Worm (Caenorhabditis elegans) whole organism, L3 larva: ENCODE results near the gene K08D12.8.

Source experiments
- R02D3.7 ChIP-seq: fragments of 150-350 bp; optimal IDR thresholded peaks from 2 replicates; lab custom pipeline; 2014; ENCODE audit warnings: missing biosample characterization, missing genetic modification characterization
- ZK546.5 ChIP-seq: sonication (generic microtip); optimal IDR thresholded peaks from 2 replicates; lab custom pipeline; 2017; ENCODE audit warnings: missing biosample characterization, missing genetic modification characterization
- aly-2 ChIP-seq: fragments of 150-350 bp; optimal IDR thresholded peaks from 2 replicates; lab custom pipeline; 2014; ENCODE audit warnings: missing biosample characterization, missing genetic modification characterization
- ama-1 ChIP-seq: fragments of 150-350 bp; optimal IDR thresholded peaks from 2 replicates; lab custom pipeline; 2018
- ceh-16 ChIP-seq: sonication (generic microtip); optimal IDR thresholded peaks from 2 replicates; lab custom pipeline; 2017; ENCODE audit warnings: missing biosample characterization, missing genetic modification characterization
- ceh-28 ChIP-seq: fragments of 150-350 bp; optimal IDR thresholded peaks from 2 replicates; lab custom pipeline; 2014; ENCODE audit warnings: missing biosample characterization, missing genetic modification reagents, missing genetic modification characterization
- ceh-82 ChIP-seq: fragments of 150-350 bp; optimal IDR thresholded peaks from 2 replicates; lab custom pipeline; 2014; ENCODE audit warnings: missing biosample characterization, missing genetic modification characterization
- ceh-9 ChIP-seq: sonication (generic microtip); optimal IDR thresholded peaks from 2 replicates; lab custom pipeline; 2018; ENCODE audit warnings: missing biosample characterization, missing genetic modification characterization
- daf-12 ChIP-seq: fragments of 150-350 bp; optimal IDR thresholded peaks from 2 replicates; lab custom pipeline; 2014; ENCODE audit warnings: missing biosample characterization, missing genetic modification reagents, missing genetic modification characterization
- egl-27 ChIP-seq: sonication (generic microtip); optimal IDR thresholded peaks from 4 replicates; lab custom pipeline; 2017; ENCODE audit warnings: missing biosample characterization, missing genetic modification reagents, missing genetic modification characterization
- egl-5 ChIP-seq: fragments of 150-350 bp; optimal IDR thresholded peaks from 2 replicates; lab custom pipeline; 2017; ENCODE audit warnings: missing biosample characterization, missing genetic modification reagents, missing genetic modification characterization, inconsistent platforms
- elt-1 ChIP-seq: fragments of 150-350 bp; optimal IDR thresholded peaks from 2 replicates; lab custom pipeline; 2014; ENCODE audit warnings: missing biosample characterization, missing genetic modification characterization
- elt-2 ChIP-seq: sonication (generic microtip); optimal IDR thresholded peaks from 2 replicates; lab custom pipeline; 2016; ENCODE audit warnings: missing genetic modification reagents, mild to moderate bottlenecking, missing genetic modification characterization, missing compliant biosample characterization
- elt-3 ChIP-seq, 3 experiments: fragments of 150-350 bp in 1 of 3; sonication (generic microtip) in 2 of 3; optimal IDR thresholded peaks; 2 replicates in 2 of 3; 4 replicates in 1 of 3; lab custom pipeline; 2014 to 2017; ENCODE audit warnings: missing biosample characterization in 3 of 3, missing genetic modification characterization in 3 of 3
- eor-1 ChIP-seq, 2 experiments: fragments of 150-350 bp; optimal IDR thresholded peaks; 2 replicates each; lab custom pipeline; 2014 to 2018; ENCODE audit warnings: missing biosample characterization in 2 of 2, missing genetic modification characterization in 2 of 2
- fkh-10 ChIP-seq: sonication (generic microtip); optimal IDR thresholded peaks from 2 replicates; lab custom pipeline; 2017; ENCODE audit warnings: missing biosample characterization, missing genetic modification reagents, missing genetic modification characterization
- fkh-2 ChIP-seq: fragments of 150-350 bp; optimal IDR thresholded peaks from 2 replicates; lab custom pipeline; 2014; ENCODE audit warnings: missing biosample characterization, missing genetic modification reagents, missing genetic modification characterization
- fos-1 ChIP-seq: fragments of 150-350 bp; optimal IDR thresholded peaks from 2 replicates; lab custom pipeline; 2014; ENCODE audit warnings: missing biosample characterization, missing genetic modification characterization
- hmg-11 ChIP-seq: sonication (generic microtip); optimal IDR thresholded peaks from 2 replicates; lab custom pipeline; 2016; ENCODE audit warnings: missing genetic modification characterization, missing compliant biosample characterization
- jun-1 ChIP-seq: fragments of 150-350 bp; optimal IDR thresholded peaks from 2 replicates; lab custom pipeline; 2014; ENCODE audit warnings: missing biosample characterization, missing genetic modification reagents, missing genetic modification characterization
- lin-15B ChIP-seq: fragments of 150-350 bp; optimal IDR thresholded peaks from 2 replicates; lab custom pipeline; 2014; ENCODE audit warnings: missing biosample characterization, missing genetic modification characterization
- lin-39 ChIP-seq: fragments of 150-350 bp; optimal IDR thresholded peaks from 2 replicates; lab custom pipeline; 2018; ENCODE audit warnings: missing biosample characterization, missing genetic modification reagents, missing genetic modification characterization
- lsy-12 ChIP-seq: sonication (generic microtip); optimal IDR thresholded peaks from 2 replicates; lab custom pipeline; 2016; ENCODE audit warnings: mild to moderate bottlenecking, missing genetic modification characterization, missing compliant biosample characterization
- mdl-1 ChIP-seq: fragments of 150-350 bp; optimal IDR thresholded peaks from 2 replicates; lab custom pipeline; 2014; ENCODE audit warnings: missing biosample characterization, missing genetic modification characterization
- mml-1 ChIP-seq: fragments of 150-350 bp; sonication (generic microtip); optimal IDR thresholded peaks from 3 replicates; lab custom pipeline; 2014; ENCODE audit warnings: missing biosample characterization, missing genetic modification characterization
- nfya-1 ChIP-seq: sonication (generic microtip); optimal IDR thresholded peaks from 2 replicates; lab custom pipeline; 2017; ENCODE audit warnings: missing genetic modification characterization, mild to moderate bottlenecking, missing compliant biosample characterization, antibody characterized with exemption, moderate library complexity; ENCODE audit not compliant: insufficient read depth
- nhr-11 ChIP-seq: fragments of 150-350 bp; optimal IDR thresholded peaks from 2 replicates; lab custom pipeline; 2014; ENCODE audit warnings: missing biosample characterization, missing genetic modification characterization
- nhr-12 ChIP-seq: fragments of 150-350 bp; optimal IDR thresholded peaks from 2 replicates; lab custom pipeline; 2014; ENCODE audit warnings: missing biosample characterization, missing genetic modification characterization
- nhr-23 ChIP-seq: fragments of 150-350 bp; optimal IDR thresholded peaks from 2 replicates; lab custom pipeline; 2014; ENCODE audit warnings: missing biosample characterization, missing genetic modification reagents, missing genetic modification characterization
- nhr-237 ChIP-seq: fragments of 150-350 bp; optimal IDR thresholded peaks from 2 replicates; lab custom pipeline; 2014; ENCODE audit warnings: missing biosample characterization, missing genetic modification characterization
- nhr-25 ChIP-seq: sonication (generic microtip); optimal IDR thresholded peaks from 2 replicates; lab custom pipeline; 2017; ENCODE audit warnings: missing biosample characterization, missing genetic modification characterization
- nhr-28 ChIP-seq: fragments of 150-350 bp; optimal IDR thresholded peaks from 2 replicates; lab custom pipeline; 2014; ENCODE audit warnings: missing biosample characterization, missing genetic modification characterization
- nhr-43 ChIP-seq: sonication (generic microtip); optimal IDR thresholded peaks from 2 replicates; lab custom pipeline; 2016; ENCODE audit warnings: mild to moderate bottlenecking, missing genetic modification characterization, missing compliant biosample characterization; ENCODE audit not compliant: poor library complexity, severe bottlenecking
- nhr-67 ChIP-seq: fragments of 150-350 bp; optimal IDR thresholded peaks from 2 replicates; lab custom pipeline; 2014; ENCODE audit warnings: missing biosample characterization, missing genetic modification characterization
- nhr-76 ChIP-seq: fragments of 150-350 bp; sonication (generic microtip); optimal IDR thresholded peaks from 5 replicates; lab custom pipeline; 2014; ENCODE audit warnings: missing biosample characterization, missing genetic modification characterization
- nhr-77 ChIP-seq: fragments of 150-350 bp; optimal IDR thresholded peaks from 2 replicates; lab custom pipeline; 2014; ENCODE audit warnings: missing biosample characterization, missing genetic modification characterization
- pha-4 ChIP-seq: fragments of 150-350 bp; optimal IDR thresholded peaks from 2 replicates; lab custom pipeline; 2014; ENCODE audit warnings: missing biosample characterization, missing genetic modification reagents, missing genetic modification characterization
- pqm-1 ChIP-seq: fragments of 150-350 bp; optimal IDR thresholded peaks from 2 replicates; lab custom pipeline; 2017; ENCODE audit warnings: missing biosample characterization, missing genetic modification characterization, inconsistent platforms
- sea-2 ChIP-seq: fragments of 150-350 bp; sonication (generic microtip); optimal IDR thresholded peaks from 4 replicates; lab custom pipeline; 2014; ENCODE audit warnings: missing biosample characterization, missing genetic modification reagents, missing genetic modification characterization
- skn-1 ChIP-seq: fragments of 150-350 bp; optimal IDR thresholded peaks from 2 replicates; lab custom pipeline; 2014; ENCODE audit warnings: missing biosample characterization, missing genetic modification characterization
- snpc-4 ChIP-seq: fragments of 150-350 bp; optimal IDR thresholded peaks from 2 replicates; lab custom pipeline; 2014; ENCODE audit warnings: missing biosample characterization, missing genetic modification characterization
- tbx-2 ChIP-seq: sonication (generic microtip); optimal IDR thresholded peaks from 2 replicates; lab custom pipeline; 2016; ENCODE audit warnings: mild to moderate bottlenecking, missing genetic modification characterization, missing compliant biosample characterization
- unc-39 ChIP-seq: sonication (generic microtip); optimal IDR thresholded peaks from 4 replicates; lab custom pipeline; 2017; ENCODE audit warnings: missing biosample characterization, missing genetic modification characterization
- unc-62 ChIP-seq: fragments of 150-350 bp; sonication (generic microtip); optimal IDR thresholded peaks from 4 replicates; lab custom pipeline; 2014; ENCODE audit warnings: missing biosample characterization, missing genetic modification reagents, missing genetic modification characterization
- zag-1 ChIP-seq: fragments of 150-350 bp; optimal IDR thresholded peaks from 2 replicates; lab custom pipeline; 2014; ENCODE audit warnings: missing biosample characterization, missing genetic modification characterization
- ztf-11 ChIP-seq: fragments of 150-350 bp; optimal IDR thresholded peaks from 2 replicates; lab custom pipeline; 2014; ENCODE audit warnings: missing biosample characterization, missing genetic modification characterization
- ztf-4 ChIP-seq: fragments of 150-350 bp; optimal IDR thresholded peaks from 2 replicates; lab custom pipeline; 2014; ENCODE audit warnings: missing biosample characterization, missing genetic modification characterization

K08D12.8 gene

DNA sequence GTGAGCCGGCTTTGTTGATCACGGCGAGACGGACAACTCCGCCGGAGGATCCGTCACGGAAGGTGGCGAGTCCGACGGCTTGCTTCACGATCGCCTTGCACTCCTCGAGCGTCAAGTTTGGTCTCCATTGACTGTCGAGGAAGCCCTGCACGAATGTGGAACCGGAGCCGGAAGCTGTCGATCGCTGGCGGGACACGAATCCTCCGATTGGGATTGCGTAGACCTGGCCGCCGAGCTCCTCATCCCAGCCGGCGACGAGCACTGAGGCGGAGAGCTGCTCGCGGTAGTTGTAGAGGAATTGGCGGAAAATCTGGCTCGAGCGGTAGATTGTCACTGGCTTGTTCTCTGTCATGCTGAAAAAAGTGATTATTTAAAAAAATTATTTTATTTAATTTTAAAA is 17.0 kb upstream of the K08D12.8 start:
- TF ChIP-seq elt-2 (tag; lab: Kevin White, UChicago): no peak
- TF ChIP-seq zag-1: no peak
- no peak for TF ChIP-seq pha-4 (tag; lab: Kevin White, UChicago)
- TF ChIP-seq elt-1 (tag; lab: Kevin White, UChicago): no peak
- TF ChIP-seq nhr-77 (tag; lab: Kevin White, UChicago): no peak
- no peak for TF ChIP-seq nhr-43
- no peak for TF ChIP-seq egl-27 (tag; lab: Kevin White, UChicago)
- no peak for TF ChIP-seq elt-3 (tag; optimal IDR thresholded peaks at IDR 0.05; lab: Kevin White, UChicago)
- TF ChIP-seq pqm-1 (tag; lab: Kevin White, UChicago): no peak
- no peak for TF ChIP-seq lsy-12 (tag; lab: Kevin White, UChicago)
- TF ChIP-seq daf-12 (tag; lab: Kevin White, UChicago): no peak
- no peak for TF ChIP-seq nhr-11 (tag; lab: Kevin White, UChicago)
- TF ChIP-seq eor-1 (tag; optimal IDR thresholded peaks at IDR 0.05; lab: Kevin White, UChicago): no peak
- TF ChIP-seq fkh-2: no peak

ce11 chrIV:1709695-1710315 is 16.2 kb upstream of the K08D12.8 start, which contains the start of the genes pbs-1 and K08D12.3:
TSS of gene pbs-1 (minus strand) at chrIV:1709745.
TSS of gene K08D12.3 (plus strand) at chrIV:1710265.
- TF ChIP-seq ztf-4 (no peak), nhr-25 (tag; lab: Kevin White, UChicago) (peak; percentile 87), ceh-82 (tag; lab: Kevin White, UChicago) (peak; percentile 32), unc-39 (no peak), egl-5 (peak; percentile 77), elt-2 (tag; lab: Kevin White, UChicago) (peak; percentile 61), fos-1 (tag; lab: Kevin White, UChicago) (no peak), elt-3 (tag; optimal IDR thresholded peaks at IDR 0.05; lab: Kevin White, UChicago) (no peak), ztf-11 (no peak), lin-39 (tag; lab: Kevin White, UChicago) (peak; percentile 84), mml-1 (tag; lab: Kevin White, UChicago) (no peak), nhr-76 (tag; lab: Kevin White, UChicago) (no peak), nhr-12 (tag; lab: Kevin White, UChicago) (no peak), ceh-16 (tag; lab: Kevin White, UChicago) (no peak), hmg-11 (tag; lab: Kevin White, UChicago) (peak; percentile 73), nhr-77 (tag; lab: Kevin White, UChicago) (peak; percentile 38), fkh-2 (no peak), ceh-9 (tag; lab: Kevin White, UChicago) (no peak), ceh-28 (tag; lab: Kevin White, UChicago) (peak; percentile 67), lsy-12 (tag; lab: Kevin White, UChicago) (peak; percentile 41), daf-12 (tag; lab: Kevin White, UChicago) (no peak), egl-27 (tag; lab: Kevin White, UChicago) (no peak), skn-1 (tag; lab: Kevin White, UChicago) (peak; percentile 93), sea-2 (GFP tag; lab: Kevin White, UChicago) (no peak), tbx-2 (tag; lab: Kevin White, UChicago) (peak; percentile 26), lin-15B (peak; percentile 89), jun-1 (peak; percentile 60), snpc-4 (tag; lab: Kevin White, UChicago) (peak; percentile 61), nhr-237 (tag; lab: Kevin White, UChicago) (no peak), nfya-1 (tag; lab: Kevin White, UChicago) (peak; percentile 91), pha-4 (tag; lab: Kevin White, UChicago) (peak; percentile 87), nhr-67 (tag; lab: Kevin White, UChicago) (no peak), nhr-28 (tag; lab: Kevin White, UChicago) (no peak), elt-1 (tag; lab: Kevin White, UChicago) (no peak), nhr-43 (peak; percentile 78), eor-1 (tag; optimal IDR thresholded peaks at IDR 0.05; lab: Kevin White, UChicago) (no peak), fkh-10 (GFP tag; lab: Kevin White, UChicago) (no peak), nhr-11 (tag; lab: Kevin White, UChicago) (no peak), R02D3.7 (tag; lab: Kevin White, UChicago) (peak; percentile 44), ama-1 (lab: Kevin White, UChicago) (peak; percentile 71), ZK546.5 (peak; percentile 82), unc-62 (GFP tag; lab: Kevin White, UChicago) (no peak), zag-1 (no peak), aly-2 (tag; lab: Kevin White, UChicago) (no peak), mdl-1 (tag; lab: Kevin White, UChicago) (no peak), nhr-23 (tag; lab: Kevin White, UChicago) (peak; percentile 91), pqm-1 (tag; lab: Kevin White, UChicago) (no peak)
- TF ChIP-seq, all 47 proteins: peak for 21
